Fruit fly (Drosophila melanogaster): ENCODE results near the gene CG14316.

CG14316 gene

dm6 chr3R:18125023-18125630 is 26.8 kb upstream of the CG14316 start (continued):
- TF ChIP-seq MESR4 (GFP tag; optimal IDR thresholded peaks at IDR 0.05) (no peak), CG30020 (tag; optimal IDR thresholded peaks at IDR 0.05) (no peak), onecut (GFP tag; IDR thresholded peaks at IDR 0.05) (peak; percentile 81), Pdp1 (GFP tag; optimal IDR thresholded peaks at IDR 0.05) (peak; percentile 82 to 94), dan (GFP tag; IDR thresholded peaks at IDR 0.05) (no peak; the same call in 1 of the 2 replicates), tna (GFP tag; IDR thresholded peaks at IDR 0.05; ENCODE audit: partially characterized antibody) (no peak), dysf (GFP tag; IDR thresholded peaks at IDR 0.05) (peak; percentile 95), maf-S (GFP tag; optimal IDR thresholded peaks at IDR 0.05) (peak; percentile 60), HLHmδ (GFP tag; optimal IDR thresholded peaks at IDR 0.05) (no peak), CG1832 (GFP tag; optimal IDR thresholded peaks at IDR 0.05) (no peak), chif (GFP tag; optimal IDR thresholded peaks at IDR 0.05) (peak; percentile 75 to 83), CG30403 (GFP tag; optimal IDR thresholded peaks at IDR 0.05) (peak; percentile 72), CG9215 (GFP tag; IDR thresholded peaks at IDR 0.05) (peak; percentile 87), ind (GFP tag; optimal IDR thresholded peaks at IDR 0.05) (peak; percentile 94), insv (GFP tag; optimal IDR thresholded peaks at IDR 0.05) (no peak), Lim3 (GFP tag; IDR thresholded peaks at IDR 0.05) (peak; percentile 28; the same call in 1 of the 2 replicates), CG42726 (GFP tag; IDR thresholded peaks at IDR 0.05; ENCODE audit: partially characterized antibody) (no peak), CG7928 (GFP tag; optimal IDR thresholded peaks at IDR 0.05) (peak; percentile 36), CG11456 (GFP tag; IDR thresholded peaks at IDR 0.05) (peak; percentile 96), pan (optimal IDR thresholded peaks at IDR 0.05) (no peak), pan (GFP tag; optimal IDR thresholded peaks at IDR 0.05 in 1 of 2, IDR thresholded peaks at IDR 0.05 in 1 of 2) (peak in 1 of 2 experiments; percentile 95), HmgZ (tag; optimal IDR thresholded peaks at IDR 0.05) (no peak), CG10147 (GFP tag; optimal IDR thresholded peaks at IDR 0.05) (peak; percentile 25), Gug (GFP tag; IDR thresholded peaks at IDR 0.05) (peak; percentile 97), kah (GFP tag; optimal IDR thresholded peaks at IDR 0.05) (no peak), phol (tag; optimal IDR thresholded peaks at IDR 0.05) (peak; percentile 77), fd102C (GFP tag; optimal IDR thresholded peaks at IDR 0.05) (peak; percentile 32), Deaf1 (tag; optimal IDR thresholded peaks at IDR 0.05) (no peak), CG10267 (tag; optimal IDR thresholded peaks at IDR 0.05) (peak; percentile 42), ems (GFP tag; optimal IDR thresholded peaks at IDR 0.05) (peak; percentile 76), Optix (GFP tag; IDR thresholded peaks at IDR 0.05) (peak; percentile 89), CG10209 (GFP tag; optimal IDR thresholded peaks at IDR 0.05) (peak; percentile 70), CG43689 (GFP tag; IDR thresholded peaks at IDR 0.05) (peak; percentile 68), gce (GFP tag; IDR thresholded peaks at IDR 0.05) (peak; percentile 91), zfh2 (GFP tag; optimal IDR thresholded peaks at IDR 0.05) (peak; percentile 84), jing (GFP tag; optimal IDR thresholded peaks at IDR 0.05) (peak; percentile 26), CG14014 (GFP tag; IDR thresholded peaks at IDR 0.05) (peak; percentile 83), btn (GFP tag; optimal IDR thresholded peaks at IDR 0.05) (peak; percentile 33), CkIIα-i1 (GFP tag; IDR thresholded peaks at IDR 0.05) (peak; percentile 57; the same call in 1 of the 2 replicates), CG11398 (GFP tag; optimal IDR thresholded peaks at IDR 0.05) (peak; percentile 62), ap (GFP tag; IDR thresholded peaks at IDR 0.05) (peak; percentile 80), bowl (GFP tag; IDR thresholded peaks at IDR 0.05) (peak; percentile 78), Rx (GFP tag; IDR thresholded peaks at IDR 0.05) (peak; percentile 90), Mrtf (GFP tag; IDR thresholded peaks at IDR 0.05) (peak; percentile 91), CG4282 (GFP tag; optimal IDR thresholded peaks at IDR 0.05) (peak; percentile 23), CG9797 (GFP tag; optimal IDR thresholded peaks at IDR 0.05) (no peak), lbe (GFP tag; optimal IDR thresholded peaks at IDR 0.05) (peak; percentile 74), p53 (GFP tag; optimal IDR thresholded peaks at IDR 0.05) (peak; percentile 77), aop (GFP tag; IDR thresholded peaks at IDR 0.05) (peak; percentile 68; the same call in 1 of the 2 replicates), jumu (GFP tag; optimal IDR thresholded peaks at IDR 0.05) (peak; percentile 85), NC2α (GFP tag; optimal IDR thresholded peaks at IDR 0.05) (no peak)

Measured in whole organism, embryonic.